Fruit fly (Drosophila melanogaster): ENCODE results near the gene SMC5.
A peak's percentile ranks its signal among the peaks of the same experiment; 100 is the strongest.

- TF ChIP-seq CG15336 (GFP tag; IDR thresholded peaks at IDR 0.05) (0 out of 2 replicates have a peak, but pooled peaks have one; percentile 25), Blimp-1 (GFP tag; optimal IDR thresholded peaks at IDR 0.05) (no peak), spab (GFP tag; optimal IDR thresholded peaks at IDR 0.05) (no peak), Smox (GFP tag; optimal IDR thresholded peaks at IDR 0.05) (no peak), lz (GFP tag; optimal IDR thresholded peaks at IDR 0.05) (no peak), Gug (GFP tag; IDR thresholded peaks at IDR 0.05) (no peak), Hr38 (GFP tag; optimal IDR thresholded peaks at IDR 0.05) (no peak)
Observed at dm6 chr3L:21584683-21585082, 15.7 kb downstream of the SMC5 start.
